Worm (Caenorhabditis elegans) whole organism, L3 larva: Measurements from ENCODE around the gene srh-243.

Experiments used
- R02D3.7 ChIP-seq: fragments of 150-350 bp; optimal IDR thresholded peaks from 2 replicates; lab custom pipeline; 2014; ENCODE audit warnings: missing biosample characterization, missing genetic modification characterization
- aly-2 ChIP-seq: fragments of 150-350 bp; optimal IDR thresholded peaks from 2 replicates; lab custom pipeline; 2014; ENCODE audit warnings: missing biosample characterization, missing genetic modification characterization
- ama-1 ChIP-seq: fragments of 150-350 bp; optimal IDR thresholded peaks from 2 replicates; lab custom pipeline; 2018
- ceh-16 ChIP-seq: sonication (generic microtip); optimal IDR thresholded peaks from 2 replicates; lab custom pipeline; 2017; ENCODE audit warnings: missing biosample characterization, missing genetic modification characterization
- ceh-28 ChIP-seq: fragments of 150-350 bp; optimal IDR thresholded peaks from 2 replicates; lab custom pipeline; 2014; ENCODE audit warnings: missing biosample characterization, missing genetic modification reagents, missing genetic modification characterization
- ceh-82 ChIP-seq: fragments of 150-350 bp; optimal IDR thresholded peaks from 2 replicates; lab custom pipeline; 2014; ENCODE audit warnings: missing biosample characterization, missing genetic modification characterization
- ceh-9 ChIP-seq: sonication (generic microtip); optimal IDR thresholded peaks from 2 replicates; lab custom pipeline; 2018; ENCODE audit warnings: missing biosample characterization, missing genetic modification characterization
- daf-12 ChIP-seq: fragments of 150-350 bp; optimal IDR thresholded peaks from 2 replicates; lab custom pipeline; 2014; ENCODE audit warnings: missing biosample characterization, missing genetic modification reagents, missing genetic modification characterization
- egl-27 ChIP-seq: sonication (generic microtip); optimal IDR thresholded peaks from 4 replicates; lab custom pipeline; 2017; ENCODE audit warnings: missing biosample characterization, missing genetic modification reagents, missing genetic modification characterization
- egl-5 ChIP-seq: fragments of 150-350 bp; optimal IDR thresholded peaks from 2 replicates; lab custom pipeline; 2017; ENCODE audit warnings: missing biosample characterization, missing genetic modification reagents, missing genetic modification characterization, inconsistent platforms
- elt-1 ChIP-seq: fragments of 150-350 bp; optimal IDR thresholded peaks from 2 replicates; lab custom pipeline; 2014; ENCODE audit warnings: missing biosample characterization, missing genetic modification characterization
- elt-2 ChIP-seq: sonication (generic microtip); optimal IDR thresholded peaks from 2 replicates; lab custom pipeline; 2016; ENCODE audit warnings: missing genetic modification reagents, mild to moderate bottlenecking, missing genetic modification characterization, missing compliant biosample characterization
- elt-3 ChIP-seq, 3 experiments: fragments of 150-350 bp in 1 of 3; sonication (generic microtip) in 2 of 3; optimal IDR thresholded peaks; 2 replicates in 2 of 3; 4 replicates in 1 of 3; lab custom pipeline; 2014 to 2017; ENCODE audit warnings: missing biosample characterization in 3 of 3, missing genetic modification characterization in 3 of 3
- fkh-10 ChIP-seq: sonication (generic microtip); optimal IDR thresholded peaks from 2 replicates; lab custom pipeline; 2017; ENCODE audit warnings: missing biosample characterization, missing genetic modification reagents, missing genetic modification characterization
- hmg-11 ChIP-seq: sonication (generic microtip); optimal IDR thresholded peaks from 2 replicates; lab custom pipeline; 2016; ENCODE audit warnings: missing genetic modification characterization, missing compliant biosample characterization
- lin-15B ChIP-seq: fragments of 150-350 bp; optimal IDR thresholded peaks from 2 replicates; lab custom pipeline; 2014; ENCODE audit warnings: missing biosample characterization, missing genetic modification characterization
- lin-39 ChIP-seq: fragments of 150-350 bp; optimal IDR thresholded peaks from 2 replicates; lab custom pipeline; 2018; ENCODE audit warnings: missing biosample characterization, missing genetic modification reagents, missing genetic modification characterization
- lsy-12 ChIP-seq: sonication (generic microtip); optimal IDR thresholded peaks from 2 replicates; lab custom pipeline; 2016; ENCODE audit warnings: mild to moderate bottlenecking, missing genetic modification characterization, missing compliant biosample characterization
- mdl-1 ChIP-seq: fragments of 150-350 bp; optimal IDR thresholded peaks from 2 replicates; lab custom pipeline; 2014; ENCODE audit warnings: missing biosample characterization, missing genetic modification characterization
- nhr-11 ChIP-seq: fragments of 150-350 bp; optimal IDR thresholded peaks from 2 replicates; lab custom pipeline; 2014; ENCODE audit warnings: missing biosample characterization, missing genetic modification characterization
- nhr-12 ChIP-seq: fragments of 150-350 bp; optimal IDR thresholded peaks from 2 replicates; lab custom pipeline; 2014; ENCODE audit warnings: missing biosample characterization, missing genetic modification characterization
- nhr-23 ChIP-seq: fragments of 150-350 bp; optimal IDR thresholded peaks from 2 replicates; lab custom pipeline; 2014; ENCODE audit warnings: missing biosample characterization, missing genetic modification reagents, missing genetic modification characterization
- nhr-237 ChIP-seq: fragments of 150-350 bp; optimal IDR thresholded peaks from 2 replicates; lab custom pipeline; 2014; ENCODE audit warnings: missing biosample characterization, missing genetic modification characterization
- nhr-25 ChIP-seq: sonication (generic microtip); optimal IDR thresholded peaks from 2 replicates; lab custom pipeline; 2017; ENCODE audit warnings: missing biosample characterization, missing genetic modification characterization
- nhr-67 ChIP-seq: fragments of 150-350 bp; optimal IDR thresholded peaks from 2 replicates; lab custom pipeline; 2014; ENCODE audit warnings: missing biosample characterization, missing genetic modification characterization
- nhr-77 ChIP-seq: fragments of 150-350 bp; optimal IDR thresholded peaks from 2 replicates; lab custom pipeline; 2014; ENCODE audit warnings: missing biosample characterization, missing genetic modification characterization
- pqm-1 ChIP-seq: fragments of 150-350 bp; optimal IDR thresholded peaks from 2 replicates; lab custom pipeline; 2017; ENCODE audit warnings: missing biosample characterization, missing genetic modification characterization, inconsistent platforms
- skn-1 ChIP-seq: fragments of 150-350 bp; optimal IDR thresholded peaks from 2 replicates; lab custom pipeline; 2014; ENCODE audit warnings: missing biosample characterization, missing genetic modification characterization
- tbx-2 ChIP-seq: sonication (generic microtip); optimal IDR thresholded peaks from 2 replicates; lab custom pipeline; 2016; ENCODE audit warnings: mild to moderate bottlenecking, missing genetic modification characterization, missing compliant biosample characterization
- unc-39 ChIP-seq: sonication (generic microtip); optimal IDR thresholded peaks from 4 replicates; lab custom pipeline; 2017; ENCODE audit warnings: missing biosample characterization, missing genetic modification characterization
- unc-62 ChIP-seq: fragments of 150-350 bp; sonication (generic microtip); optimal IDR thresholded peaks from 4 replicates; lab custom pipeline; 2014; ENCODE audit warnings: missing biosample characterization, missing genetic modification reagents, missing genetic modification characterization

Gene srh-243

DNA sequence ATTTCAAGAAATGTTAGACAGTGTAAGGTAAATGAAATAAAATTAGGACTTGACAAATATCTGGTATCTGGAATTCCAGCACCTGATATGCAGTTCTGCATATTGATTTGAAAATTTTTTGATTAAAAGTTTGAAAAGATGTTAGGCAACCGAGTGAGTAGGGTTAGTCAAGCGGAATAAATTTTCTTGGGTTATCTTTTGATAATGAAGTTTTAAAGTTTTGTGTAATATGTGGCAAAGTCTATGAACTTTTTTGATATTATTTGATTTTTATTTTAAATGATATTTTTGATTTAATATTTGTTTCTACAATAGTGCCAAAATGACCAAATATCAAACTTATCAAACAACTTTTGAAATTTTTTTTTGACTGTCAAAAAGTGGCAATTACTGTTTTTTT, 724 bp upstream of the srh-243 start, which contains the start of gene srh-241:
srh-241 (minus strand) TSS at position 101 of the 400 bp plus-strand sequence.
- TF ChIP-seq nhr-23 (tag; lab: Kevin White, UChicago) = no peak
- no peak for TF ChIP-seq lsy-12
- no peak for TF ChIP-seq fkh-10 (GFP tag; lab: Kevin White, UChicago)
- no peak for TF ChIP-seq ceh-82 (tag; lab: Kevin White, UChicago)
- no peak for TF ChIP-seq mdl-1 (tag; lab: Kevin White, UChicago)
- TF ChIP-seq unc-39 (tag; lab: Kevin White, UChicago) = no peak
- no peak for TF ChIP-seq tbx-2 (tag; lab: Kevin White, UChicago)
- TF ChIP-seq lin-15B = no peak

DNA sequence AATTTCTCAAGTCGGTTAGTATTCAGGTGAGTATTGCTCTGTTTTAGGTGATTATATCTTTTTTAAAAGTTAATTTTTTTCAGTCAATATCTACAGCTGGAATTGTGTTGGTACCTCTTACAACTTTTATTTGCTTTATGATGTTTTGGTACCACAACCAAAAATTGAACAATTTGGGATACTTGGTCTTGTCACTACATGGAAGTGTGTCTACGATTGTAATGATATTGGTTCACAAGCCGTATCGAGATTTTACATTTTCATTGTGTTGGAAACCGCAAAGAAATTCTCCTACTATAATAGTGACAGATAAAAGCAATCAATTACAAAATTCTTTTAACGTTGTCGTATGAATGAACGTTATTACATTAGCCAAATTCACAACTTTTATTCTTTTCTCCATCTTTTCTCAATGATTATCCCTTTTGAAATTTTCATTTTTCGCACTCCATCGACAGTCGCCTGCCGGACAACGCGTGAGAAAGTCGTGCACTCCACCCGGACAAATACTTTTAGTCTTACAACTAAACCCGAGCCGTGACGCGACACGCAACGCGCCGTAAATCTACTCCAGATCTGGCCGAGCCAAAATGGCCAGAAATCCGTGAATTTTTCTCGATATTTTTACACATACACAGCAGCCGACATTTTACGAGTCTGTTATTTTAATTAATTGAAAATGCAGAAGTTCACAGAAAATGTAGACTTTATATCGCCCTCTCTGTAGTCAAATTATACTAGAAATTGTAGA, 1.7 kb downstream of the srh-243 start:
- TF ChIP-seq ceh-16 (tag; lab: Kevin White, UChicago) (no peak), ceh-28 (tag; lab: Kevin White, UChicago) (no peak), nhr-12 (tag; lab: Kevin White, UChicago) (no peak), nhr-77 (tag; lab: Kevin White, UChicago) (no peak), nhr-11 (no peak), hmg-11 (tag; lab: Kevin White, UChicago) (no peak), ama-1 (lab: Kevin White, UChicago) (no peak), skn-1 (tag; lab: Kevin White, UChicago) (no peak), mdl-1 (tag; lab: Kevin White, UChicago) (no peak), nhr-237 (no peak), nhr-67 (tag; lab: Kevin White, UChicago) (no peak)

DNA sequence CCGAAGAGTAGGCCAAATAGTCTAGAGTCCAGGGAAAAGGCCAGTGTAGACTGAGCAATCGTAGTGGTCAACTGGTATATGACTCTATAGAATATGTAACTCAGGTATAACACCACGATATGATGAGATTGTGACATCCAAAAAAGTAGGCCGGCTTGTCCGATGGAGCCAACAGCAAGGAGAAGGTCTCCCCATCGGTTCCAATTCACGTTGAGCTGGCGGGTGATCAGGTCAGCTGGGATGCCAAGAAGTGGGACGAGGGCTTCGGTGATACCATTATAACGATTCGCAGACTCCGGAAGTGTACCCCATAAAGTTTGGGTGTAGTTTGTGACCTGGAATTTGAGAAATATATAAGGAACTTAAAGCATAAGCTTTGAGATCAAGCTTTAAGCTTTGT, 2.7 kb downstream of the srh-243 start:
- TF ChIP-seq lin-39 (tag; lab: Kevin White, UChicago) = no peak
- no peak for TF ChIP-seq elt-1
- TF ChIP-seq pqm-1 = no peak
- TF ChIP-seq nhr-237 = no peak

DNA sequence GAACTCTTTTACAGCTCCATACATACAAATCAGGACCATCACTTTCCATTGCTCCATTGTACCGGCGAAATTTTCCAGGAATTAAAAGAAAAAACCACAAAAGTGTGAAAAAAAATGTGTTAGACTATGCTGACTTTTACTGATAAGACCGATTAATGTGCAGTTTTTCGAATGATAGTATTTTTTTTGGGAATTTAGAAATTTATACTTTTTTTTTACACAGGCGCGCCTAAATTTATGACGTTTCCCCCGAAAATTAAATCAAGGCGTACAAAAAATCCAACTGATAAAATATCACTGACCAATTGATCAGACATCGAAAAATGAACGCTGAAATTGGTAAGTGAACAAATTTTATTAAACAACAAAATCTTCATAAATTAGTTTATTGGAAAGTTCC, 5.2 kb downstream of the srh-243 start, which contains the start of gene folt-2:
folt-2 (minus strand) TSS at position 179 of the 400 bp plus-strand sequence.
- TF ChIP-seq pqm-1 (peak; percentile 49), elt-3 (tag; optimal IDR thresholded peaks at IDR 0.05; lab: Kevin White, UChicago) (no peak), elt-2 (tag; lab: Kevin White, UChicago) (peak; percentile 75), aly-2 (tag; lab: Kevin White, UChicago) (no peak), skn-1 (tag; lab: Kevin White, UChicago) (no peak), unc-62 (GFP tag; lab: Kevin White, UChicago) (no peak), daf-12 (tag; lab: Kevin White, UChicago) (no peak), ceh-9 (tag; lab: Kevin White, UChicago) (no peak), ama-1 (lab: Kevin White, UChicago) (no peak), egl-27 (no peak), R02D3.7 (tag; lab: Kevin White, UChicago) (no peak), egl-5 (tag; lab: Kevin White, UChicago) (no peak), nhr-25 (tag; lab: Kevin White, UChicago) (no peak), nhr-237 (no peak)

DNA sequence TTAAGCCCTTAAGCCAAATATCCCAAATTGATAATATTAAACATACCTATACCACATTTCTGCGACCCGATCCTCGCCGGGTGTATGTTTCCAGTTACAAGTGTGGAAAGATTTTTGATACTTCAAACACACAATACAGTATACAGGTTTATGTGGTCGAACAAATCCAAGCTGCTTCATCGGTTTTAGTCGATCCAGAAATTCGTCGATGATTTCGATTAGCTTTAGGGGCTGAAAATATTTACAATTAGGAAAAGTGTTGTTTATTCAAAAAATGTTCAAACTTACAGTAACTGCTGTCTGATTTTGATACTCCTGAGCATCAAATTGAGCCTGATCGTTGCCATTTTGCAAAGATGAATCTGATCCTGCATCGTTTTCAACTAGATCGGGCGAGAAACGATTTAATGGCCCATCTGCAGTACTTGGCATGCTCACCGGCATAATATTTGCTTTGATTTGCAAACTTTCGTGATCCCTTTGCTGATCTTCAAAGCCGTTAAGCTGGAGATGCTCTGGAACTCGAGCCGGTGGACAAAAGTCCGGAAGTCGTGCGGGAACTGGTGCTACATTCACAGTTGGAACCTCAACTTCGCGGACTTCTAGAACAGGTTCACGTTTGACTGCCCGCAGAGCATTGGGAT, 6.1 kb downstream of the srh-243 start:
- no peak for TF ChIP-seq fkh-10 (GFP tag; lab: Kevin White, UChicago)

DNA sequence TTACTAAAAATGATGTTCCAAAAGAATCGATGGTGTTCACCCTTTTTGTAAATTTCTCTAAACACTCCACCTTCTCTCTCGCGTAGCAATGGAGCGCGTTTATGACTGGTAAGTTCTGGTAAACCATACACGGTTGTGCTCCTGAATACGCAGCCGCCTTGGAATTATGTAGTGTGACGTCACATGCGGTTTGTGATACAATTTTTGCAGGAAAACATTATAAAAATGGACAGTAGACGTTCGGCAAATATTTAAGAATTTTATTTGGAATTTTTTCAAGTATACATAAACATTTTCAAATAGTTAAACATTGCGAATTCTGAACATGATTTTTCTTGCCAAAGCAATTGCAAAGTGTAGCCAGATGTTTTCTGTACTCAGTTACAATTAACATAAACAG, 7.3 kb downstream of the srh-243 start, which contains the start of gene F37B4.10:
F37B4.10 (minus strand) TSS at position 101 of the 400 bp plus-strand sequence.
- TF ChIP-seq egl-27 = no peak
- no peak for TF ChIP-seq tbx-2 (tag; lab: Kevin White, UChicago)
- peak; percentile 8 for TF ChIP-seq elt-2 (tag; lab: Kevin White, UChicago)
